Worm (Caenorhabditis elegans): ENCODE results near the gene pcs-1.

- TF ChIP-seq attf-5 (GFP tag; optimal IDR thresholded peaks at IDR 0.05) (no peak), efl-1 (GFP tag; optimal IDR thresholded peaks at IDR 0.05) (no peak), unc-130 (GFP tag; optimal IDR thresholded peaks at IDR 0.05) (no peak), lin-26 (GFP tag; IDR thresholded peaks at IDR 0.05) (no peak), zfh-2 (GFP tag; conservative IDR thresholded peaks at IDR 0.05) (no peak), egl-44 (GFP tag; IDR thresholded peaks at IDR 0.05) (no peak), B0019.2 (GFP tag; conservative IDR thresholded peaks at IDR 0.05) (no peak), fkh-3 (tag; optimal IDR thresholded peaks at IDR 0.05) (no peak), dpff-1 (tag; optimal IDR thresholded peaks at IDR 0.05) (no peak), F39B2.1 (GFP tag; IDR thresholded peaks at IDR 0.05) (no peak)
Observed at ce11 chrII:11611462-11611861, 33.9 kb upstream of the pcs-1 start.
